Fruit fly (Drosophila melanogaster) S2 (cell line): ENCODE measurements around the gene CG8159.

Experiments used
- CG8478 ChIP-seq: fragments of >200 bp; optimal IDR thresholded peaks from 2 replicates; lab custom pipeline; 2018
- CTCF ChIP-seq, 2 experiments: fragments of >200 bp; optimal IDR thresholded peaks; 2 replicates each; lab custom pipeline; 2018

The CG8159 gene

DNA sequence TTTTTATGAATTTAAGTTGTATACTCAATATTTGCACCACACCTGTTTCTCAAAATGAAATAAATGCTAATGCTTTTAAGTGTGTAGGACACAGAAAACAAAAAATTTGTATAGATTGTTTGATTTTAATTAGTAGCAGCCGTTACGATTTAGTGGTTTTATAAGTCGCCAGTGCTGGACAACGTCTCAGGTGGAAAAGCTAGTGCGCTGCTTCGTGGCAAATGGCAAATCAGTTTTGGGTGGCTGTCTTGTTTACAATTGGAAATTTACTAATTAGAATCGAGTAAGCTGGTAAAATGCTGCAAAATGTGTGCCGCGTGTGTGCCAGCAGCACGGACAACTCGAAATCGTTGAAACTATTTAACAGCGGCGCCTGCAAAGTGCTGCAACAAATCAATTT, at the start of gene CG8159:
TSS of gene CG8159 (plus strand) at position 223 of the 400 bp plus-strand sequence.
- TF ChIP-seq CG8478 (lab: Kevin White, UChicago) (no peak), CTCF (optimal IDR thresholded peaks at IDR 0.05; lab: Kevin White, UChicago) (no peak)

DNA sequence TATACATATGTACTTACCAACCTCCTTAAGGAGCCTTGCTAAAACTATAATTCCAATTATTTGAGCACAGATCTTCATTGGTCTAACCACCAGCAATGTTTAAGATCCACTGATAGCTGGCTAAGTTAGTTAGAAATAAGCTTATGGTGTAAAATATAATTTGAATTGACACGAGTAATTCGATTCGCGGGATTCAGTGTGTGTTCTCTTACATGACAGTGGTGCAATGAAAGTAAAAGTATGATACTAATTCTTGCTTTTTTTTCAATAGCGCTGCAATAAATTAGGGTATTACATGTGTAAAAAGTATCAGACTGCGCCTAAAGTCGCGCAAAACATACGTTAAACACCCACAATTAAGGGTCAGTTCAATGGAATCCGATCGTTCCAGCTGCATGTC, 46.7 kb upstream of the CG8159 start, which contains the start of gene CG33325:
TSS of gene CG33325 (minus strand) at position 101 of the 400 bp plus-strand sequence.
- no peak for TF ChIP-seq CG8478 (lab: Kevin White, UChicago)

DNA sequence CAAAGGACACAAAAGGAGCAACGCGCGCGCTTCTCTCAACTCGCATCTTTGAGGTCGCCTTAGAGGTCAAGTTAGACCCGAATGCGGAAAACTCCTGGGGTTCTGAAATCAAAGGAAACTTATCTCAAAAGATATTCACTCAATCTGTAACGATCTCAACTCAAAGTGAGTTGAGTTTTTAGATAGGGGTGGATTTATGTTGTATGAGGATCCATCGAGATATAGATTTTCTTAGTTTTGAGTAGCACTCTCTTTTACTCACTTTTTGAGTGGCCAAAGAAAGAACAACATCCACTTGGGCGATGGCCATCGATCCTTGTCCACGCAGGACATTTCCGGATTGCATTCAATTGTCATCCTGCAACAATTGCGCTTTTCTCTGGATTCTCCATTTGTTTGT, 46.0 kb upstream of the CG8159 start:
- no peak for TF ChIP-seq CG8478 (lab: Kevin White, UChicago)
- no peak for TF ChIP-seq CTCF (optimal IDR thresholded peaks at IDR 0.05; lab: Kevin White, UChicago)

DNA sequence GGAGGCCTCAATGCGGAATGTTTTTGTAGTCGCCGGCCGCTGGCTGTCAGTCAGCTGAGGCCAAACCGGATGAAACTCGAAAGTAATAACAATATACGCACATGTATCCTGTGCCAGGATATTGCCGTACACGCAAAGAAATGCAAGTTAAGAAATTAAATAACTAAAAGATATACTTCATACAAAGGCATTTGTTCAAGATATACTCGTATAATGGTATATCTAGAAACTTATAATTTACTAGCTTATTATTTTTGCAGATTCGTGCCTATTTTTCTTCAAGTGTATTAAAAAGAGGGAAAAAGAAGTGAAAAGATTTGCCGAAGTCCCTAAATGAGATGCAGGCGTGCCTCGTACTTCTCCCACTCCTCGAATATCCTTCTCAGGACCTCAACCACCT, 43.4 kb upstream of the CG8159 start:
- TF ChIP-seq CG8478 (lab: Kevin White, UChicago) = no peak
- no peak for TF ChIP-seq CTCF (optimal IDR thresholded peaks at IDR 0.05; lab: Kevin White, UChicago)

DNA sequence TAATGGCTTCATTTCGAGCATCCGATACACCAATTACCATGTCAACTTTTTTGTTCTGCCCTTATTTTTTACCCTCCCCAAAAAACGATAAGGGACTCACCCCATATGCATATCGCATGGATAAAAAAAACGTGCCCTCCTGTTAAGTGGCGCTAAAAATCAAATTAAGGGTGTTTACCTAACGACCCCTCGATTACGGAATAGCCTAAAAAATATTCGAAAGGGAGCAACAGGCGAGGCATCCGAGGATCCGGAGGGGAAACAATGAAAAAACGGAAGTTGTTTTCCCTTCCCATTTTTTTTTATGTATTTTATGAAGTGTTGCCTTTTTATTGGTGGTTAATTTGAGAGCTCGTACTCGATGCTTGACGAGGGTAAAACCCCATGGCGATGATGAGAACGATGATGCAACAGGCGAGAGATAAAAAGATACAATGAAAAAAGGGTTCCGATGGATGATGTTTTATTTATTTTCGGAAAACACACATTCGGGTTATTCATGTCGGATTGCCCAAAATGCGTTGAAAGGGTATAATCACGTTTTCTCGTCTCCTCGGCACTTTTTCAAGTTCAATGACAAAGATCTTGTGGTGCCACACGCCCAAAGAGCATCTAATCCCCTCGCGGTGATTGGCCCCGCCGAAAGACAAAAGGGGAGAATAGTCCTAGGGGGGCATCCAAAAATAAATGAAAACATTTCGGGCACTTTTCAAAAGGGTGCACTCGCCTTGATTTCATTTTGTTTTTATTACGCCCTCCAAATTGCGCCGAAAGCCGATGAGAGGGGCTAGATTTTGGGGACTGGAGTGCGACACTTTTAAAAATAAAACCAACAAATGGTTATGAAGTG, 42.1 kb upstream of the CG8159 start, which contains the start of gene CG44227:
TSS of gene CG44227 (minus strand) at position 849 of the 850 bp plus-strand sequence.
- TF ChIP-seq CG8478 (lab: Kevin White, UChicago) = no peak
- TF ChIP-seq CTCF (optimal IDR thresholded peaks at IDR 0.05; lab: Kevin White, UChicago) = no peak

DNA sequence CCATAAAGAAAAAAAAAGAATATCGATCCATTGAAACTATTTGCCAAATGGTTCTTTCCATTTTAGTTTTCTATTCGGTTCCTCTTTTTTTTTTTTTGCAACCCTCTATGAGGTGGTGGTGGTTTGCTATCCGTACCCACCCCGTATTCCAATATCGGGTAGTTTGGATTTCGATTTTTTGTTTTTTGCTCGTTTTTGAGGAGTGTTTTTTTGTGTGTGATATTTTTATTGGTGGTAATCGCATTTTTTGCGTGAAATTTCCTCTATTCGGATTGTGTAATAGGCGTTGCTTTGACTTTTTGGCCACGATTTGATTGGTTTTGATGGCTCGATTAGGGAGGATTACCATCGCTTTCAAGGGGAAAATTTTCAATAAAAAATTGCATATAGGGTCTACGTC, 40.2 kb upstream of the CG8159 start:
- TF ChIP-seq CG8478 (lab: Kevin White, UChicago) = no peak
- no peak for TF ChIP-seq CTCF (optimal IDR thresholded peaks at IDR 0.05; lab: Kevin White, UChicago)

DNA sequence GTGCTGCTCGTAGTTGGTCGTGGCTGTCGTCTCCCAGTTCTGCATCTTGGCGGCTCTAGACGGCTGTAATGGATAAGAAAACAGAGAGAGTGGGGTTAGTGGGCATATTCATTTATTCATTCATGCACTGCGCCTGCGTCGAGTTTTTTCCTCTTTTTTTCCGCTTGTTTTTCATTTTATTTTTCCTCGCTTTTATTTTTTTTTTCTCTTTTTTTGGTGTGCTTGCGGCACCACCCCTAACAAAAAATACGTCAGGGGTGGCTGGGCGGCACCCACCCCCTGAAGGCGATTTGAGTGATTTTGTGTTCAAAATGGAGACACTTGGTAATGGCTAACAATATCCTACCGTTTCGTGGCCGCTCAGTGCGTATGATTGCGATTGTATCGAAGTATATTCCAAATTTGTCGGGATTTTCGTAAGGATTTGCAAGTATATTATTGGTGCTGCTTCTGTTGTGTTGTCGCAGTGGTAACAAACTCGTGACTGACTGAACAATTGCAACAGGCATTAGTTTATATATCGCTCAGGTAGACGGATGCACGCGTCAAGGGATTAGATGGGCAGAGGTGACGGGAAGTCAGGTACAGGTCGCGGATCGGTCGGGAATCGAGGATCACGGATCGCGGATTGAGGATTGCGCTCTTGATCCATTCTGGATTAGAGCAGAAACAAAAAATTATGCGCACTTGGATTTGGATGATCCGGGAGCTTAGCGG, 32.4 kb upstream of the CG8159 start:
- TF ChIP-seq CTCF (optimal IDR thresholded peaks at IDR 0.05; lab: Kevin White, UChicago) = no peak
- TF ChIP-seq CG8478 (lab: Kevin White, UChicago) = no peak

DNA sequence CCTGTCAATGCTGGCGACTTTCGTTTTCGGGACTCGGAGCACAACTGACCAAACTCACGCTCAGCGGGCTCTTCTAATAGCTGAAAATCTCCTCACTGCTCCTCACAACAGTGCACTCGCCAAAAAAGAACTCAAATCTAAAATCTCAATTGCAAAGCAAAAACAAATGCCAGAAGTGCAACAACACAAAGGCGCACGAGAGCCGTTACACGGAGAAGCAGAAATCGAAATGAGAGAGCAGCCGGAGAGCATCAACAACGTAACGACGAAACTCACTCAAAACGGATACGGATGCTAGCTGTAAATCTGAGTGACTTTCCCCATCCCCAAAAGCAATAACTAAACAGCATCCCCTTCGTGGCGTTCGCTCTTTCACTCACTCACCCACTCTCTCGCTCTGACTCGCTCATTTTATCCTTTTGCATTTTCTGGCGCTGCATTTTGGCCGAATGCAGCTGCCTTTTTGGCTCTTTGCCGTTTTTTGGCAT, 28.8 kb upstream of the CG8159 start, which contains the start of gene hb:
TSS of gene hb (minus strand) at position 51 of the 488 bp plus-strand sequence.
- TF ChIP-seq CG8478 (lab: Kevin White, UChicago) = no peak
- TF ChIP-seq CTCF (optimal IDR thresholded peaks at IDR 0.05; lab: Kevin White, UChicago) = no peak

DNA sequence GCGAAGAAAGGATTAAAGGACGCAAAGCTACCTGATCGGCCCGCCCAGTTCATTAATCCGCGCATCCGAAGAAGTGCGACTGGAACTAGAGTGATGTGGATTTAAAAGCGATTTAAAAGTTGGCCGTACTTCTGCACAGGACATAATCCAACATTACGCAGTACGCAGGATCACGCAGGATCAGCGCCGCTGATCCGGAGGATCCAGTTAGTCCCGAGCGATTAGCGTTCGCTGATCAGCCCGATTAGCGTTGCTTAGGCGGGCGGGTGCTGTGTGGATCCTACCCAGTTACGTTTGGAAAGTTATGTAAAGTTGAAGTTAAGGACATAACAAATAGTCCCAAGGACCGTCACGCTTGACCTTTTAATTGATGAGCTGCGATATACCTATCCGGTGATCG, 27.4 kb upstream of the CG8159 start:
- TF ChIP-seq CTCF (optimal IDR thresholded peaks at IDR 0.05; lab: Kevin White, UChicago) = no peak
- TF ChIP-seq CG8478 (lab: Kevin White, UChicago) = no peak

DNA sequence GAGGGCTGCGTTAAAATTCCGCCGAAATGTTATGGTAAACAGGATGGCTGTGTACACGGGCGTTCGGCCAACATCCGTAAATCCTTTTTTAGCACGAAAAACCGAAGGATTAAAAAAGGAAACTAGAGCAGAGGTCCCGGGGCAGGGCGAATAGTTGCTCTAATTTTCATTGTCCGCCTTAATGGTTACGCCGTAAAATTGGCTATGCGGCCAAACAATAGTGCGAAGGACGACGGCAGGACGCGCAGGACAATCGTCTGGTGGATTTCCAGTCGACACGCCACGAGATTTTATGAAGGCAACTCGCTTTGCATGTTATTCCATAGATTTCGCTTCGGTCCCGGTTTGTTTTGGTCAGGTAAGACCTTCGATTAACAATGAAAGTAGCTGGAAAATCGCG, 26.0 kb upstream of the CG8159 start:
- TF ChIP-seq CTCF (optimal IDR thresholded peaks at IDR 0.05; lab: Kevin White, UChicago) (no peak), CG8478 (lab: Kevin White, UChicago) (no peak)

DNA sequence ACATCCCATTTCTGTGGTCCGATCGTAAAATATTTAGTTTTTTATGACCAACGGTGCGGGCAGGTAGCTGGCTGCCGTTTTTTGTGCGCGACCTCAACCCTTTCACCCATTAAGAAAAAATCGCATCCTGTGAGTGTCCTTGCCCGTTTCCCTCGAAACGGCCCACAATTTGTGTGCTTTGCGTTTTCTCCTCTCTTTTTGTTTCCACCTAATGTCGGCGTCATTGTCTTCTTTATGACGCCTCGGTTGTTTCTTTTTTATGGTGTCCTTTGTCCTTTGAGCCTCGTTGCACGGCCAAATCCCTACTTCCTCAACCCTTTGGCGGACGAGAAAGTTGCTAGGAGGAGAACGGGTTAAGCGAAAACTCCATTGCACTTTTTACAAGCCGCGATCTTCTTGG, 25.5 kb upstream of the CG8159 start:
- no peak for TF ChIP-seq CTCF (optimal IDR thresholded peaks at IDR 0.05; lab: Kevin White, UChicago)
- no peak for TF ChIP-seq CG8478 (lab: Kevin White, UChicago)

DNA sequence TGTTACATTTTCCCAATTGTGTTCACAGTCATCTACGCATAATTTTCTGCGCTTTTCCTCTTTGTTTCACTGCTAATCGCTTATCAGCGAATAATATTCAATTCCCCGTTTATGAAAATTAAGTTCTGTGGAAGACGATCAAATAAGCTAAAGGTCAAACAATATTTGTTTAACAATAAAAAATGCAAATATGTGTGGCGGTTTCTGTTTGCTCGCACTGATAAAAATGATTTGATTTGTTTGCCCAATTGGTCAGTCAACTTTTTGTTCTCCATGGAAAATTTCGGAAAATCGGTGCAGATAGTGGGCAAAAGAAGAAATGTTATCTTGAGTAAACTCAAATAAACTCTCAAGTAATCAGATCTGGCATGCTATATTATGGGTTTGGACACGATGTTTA, 22.0 kb upstream of the CG8159 start:
- TF ChIP-seq CTCF (optimal IDR thresholded peaks at IDR 0.05; lab: Kevin White, UChicago) (no peak), CG8478 (lab: Kevin White, UChicago) (no peak)

DNA sequence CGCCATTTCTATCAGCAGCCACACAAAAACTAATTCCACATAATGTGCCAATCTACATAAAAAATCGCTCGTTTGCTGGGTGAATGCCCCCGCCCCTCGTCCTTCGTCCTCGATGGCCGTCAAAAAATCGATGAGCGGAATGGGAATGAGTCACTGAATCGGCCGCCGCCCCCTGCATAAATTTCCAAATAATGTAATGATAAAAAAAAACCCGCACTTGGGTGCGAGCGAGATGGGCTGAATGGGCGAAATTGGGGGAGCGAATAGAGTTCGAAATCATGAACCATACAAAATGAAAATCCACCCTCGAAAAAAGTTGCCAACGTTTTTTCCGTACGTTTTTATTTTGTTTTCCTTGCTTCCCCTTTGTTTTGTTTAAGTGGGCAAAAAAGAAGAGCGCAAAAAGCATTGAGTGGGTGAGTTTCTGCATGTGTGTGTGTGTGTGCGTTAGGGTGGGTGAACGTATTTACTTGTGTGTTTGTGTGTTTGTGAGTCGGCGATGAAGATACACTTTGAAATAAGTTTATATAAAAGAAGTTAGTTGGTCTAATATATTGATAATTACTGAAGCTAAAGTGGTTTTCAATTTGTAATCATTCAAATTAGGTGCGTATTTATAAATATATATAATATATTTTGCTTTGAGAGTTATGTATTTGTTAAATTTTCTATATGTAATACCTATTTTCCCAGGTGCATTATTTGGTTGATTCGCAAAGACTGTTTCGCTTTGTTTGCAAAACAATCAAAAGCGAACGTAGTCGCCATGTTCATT, 21.1 kb upstream of the CG8159 start:
- no peak for TF ChIP-seq CG8478 (lab: Kevin White, UChicago)
- TF ChIP-seq CTCF (optimal IDR thresholded peaks at IDR 0.05; lab: Kevin White, UChicago) = no peak

DNA sequence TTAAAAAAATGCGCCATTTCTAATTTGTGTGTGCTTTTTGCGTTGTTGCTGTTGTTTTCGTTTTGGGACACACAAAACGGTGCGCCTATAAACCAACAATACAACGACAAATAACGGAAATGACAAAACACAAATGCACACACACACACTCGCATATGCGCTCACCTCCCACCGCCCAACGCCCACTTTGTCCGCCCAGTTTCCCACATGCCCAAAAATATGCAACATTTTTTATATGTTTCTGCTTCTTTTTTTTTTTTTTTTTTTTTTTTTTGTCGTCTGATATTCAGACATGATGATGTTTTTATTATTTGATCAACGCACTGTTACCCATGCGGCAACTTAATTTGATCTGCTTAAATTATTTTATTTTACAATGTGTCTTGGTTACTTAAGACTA, 19.5 kb upstream of the CG8159 start:
- TF ChIP-seq CG8478 (lab: Kevin White, UChicago) (no peak), CTCF (optimal IDR thresholded peaks at IDR 0.05; lab: Kevin White, UChicago) (no peak)
